Fruit fly (Drosophila melanogaster) whole organism, embryonic: ENCODE measurements around the gene Targ3.
A peak's percentile ranks its signal among the peaks of the same experiment; 100 is the strongest.

Experiments used
- CG10979 ChIP-seq: fragments of 200-800 bp; sonication (Bioruptor generic); optimal IDR thresholded peaks from 2 replicates; lab custom pipeline; 2018; ENCODE audit warnings: missing biosample characterization, mild to moderate bottlenecking, missing genetic modification characterization, moderate library complexity
- CG11093 ChIP-seq: fragments of 200-800 bp; sonication (Bioruptor generic); IDR thresholded peaks from 3 replicates; pipeline ENCODE4 v1.3.6; 2022; ENCODE audit warnings: missing biosample characterization, missing genetic modification characterization
- CG12219 ChIP-seq: fragments of 200-800 bp; sonication (Bioruptor generic); optimal IDR thresholded peaks from 3 replicates; lab custom pipeline; 2018; ENCODE audit warnings: missing biosample characterization, mild to moderate bottlenecking, missing genetic modification characterization
- CG1233 ChIP-seq: fragments of 200-800 bp; sonication (Bioruptor generic); optimal IDR thresholded peaks from 4 replicates; lab custom pipeline; 2018; ENCODE audit warnings: missing biosample characterization, mild to moderate bottlenecking, missing genetic modification characterization
- CG12769 ChIP-seq: fragments of 200-800 bp; sonication (Bioruptor generic); optimal IDR thresholded peaks from 2 replicates; lab custom pipeline; 2019; ENCODE audit warnings: missing biosample characterization, mild to moderate bottlenecking, missing genetic modification characterization, moderate library complexity
- CG13296 ChIP-seq: fragments of 200-800 bp; sonication (Bioruptor generic); optimal IDR thresholded peaks from 3 replicates; lab custom pipeline; 2018; ENCODE audit warnings: missing biosample characterization, mild to moderate bottlenecking, missing genetic modification characterization
- CG14441 ChIP-seq: fragments of 200-800 bp; sonication (Bioruptor generic); IDR thresholded peaks from 2 replicates; pipeline ENCODE4 v1.3.6; 2022; ENCODE audit warnings: missing biosample characterization, missing genetic modification characterization
- CG2116 ChIP-seq: fragments of 200-800 bp; sonication (Bioruptor generic); optimal IDR thresholded peaks from 3 replicates; lab custom pipeline; 2018; ENCODE audit warnings: missing biosample characterization, mild to moderate bottlenecking, missing genetic modification characterization
- CG2199 ChIP-seq: fragments of 200-800 bp; sonication (Bioruptor generic); IDR thresholded peaks from 3 replicates; pipeline ENCODE4 v1.3.6; 2022; ENCODE audit warnings: missing biosample characterization, missing genetic modification characterization
- CG34376 ChIP-seq: fragments of 200-800 bp; sonication (Bioruptor generic); optimal IDR thresholded peaks from 2 replicates; lab custom pipeline; 2018; ENCODE audit warnings: missing biosample characterization, mild to moderate bottlenecking, missing genetic modification characterization
- CG42726 ChIP-seq: fragments of 200-800 bp; sonication (Bioruptor generic); IDR thresholded peaks from 2 replicates; pipeline ENCODE4 v1.3.6; 2022; ENCODE audit warnings: missing biosample characterization, missing genetic modification characterization; ENCODE audit not compliant: partially characterized antibody
- CG4404 ChIP-seq: fragments of 200-800 bp; sonication (Bioruptor generic); IDR thresholded peaks from 2 replicates; pipeline ENCODE4 v1.3.6; 2022; ENCODE audit warnings: missing biosample characterization, missing genetic modification characterization
- CG5953 ChIP-seq: fragments of 200-800 bp; sonication (Bioruptor generic); IDR thresholded peaks from 2 replicates; pipeline ENCODE4 v1.3.6; 2022; ENCODE audit warnings: missing biosample characterization, missing genetic modification characterization
- CG7987 ChIP-seq: fragments of 200-800 bp; sonication (Bioruptor generic); optimal IDR thresholded peaks from 2 replicates; lab custom pipeline; 2018; ENCODE audit warnings: missing biosample characterization, mild to moderate bottlenecking, missing genetic modification characterization, moderate library complexity
- CG8290 ChIP-seq, 3 experiments: fragments of 200-800 bp; sonication (Bioruptor generic); optimal IDR thresholded peaks; 2 replicates each; lab custom pipeline; 2016 to 2019; ENCODE audit warnings: missing biosample characterization in 3 of 3, missing genetic modification characterization in 3 of 3, mild to moderate bottlenecking in 2 of 3, moderate library complexity in 1 of 3
- CG8924 ChIP-seq: fragments of 200-800 bp; optimal IDR thresholded peaks from 3 replicates; lab custom pipeline; 2019; ENCODE audit warnings: missing biosample characterization, mild to moderate bottlenecking, missing genetic modification characterization, moderate library complexity
- CG9797 ChIP-seq: fragments of 200-800 bp; sonication (Bioruptor generic); optimal IDR thresholded peaks from 3 replicates; lab custom pipeline; 2018; ENCODE audit warnings: missing biosample characterization, mild to moderate bottlenecking, missing genetic modification characterization
- CkIIα-i1 ChIP-seq: fragments of 200-800 bp; sonication (Bioruptor generic); IDR thresholded peaks from 2 replicates; pipeline ENCODE4 v1.3.6; 2022; ENCODE audit warnings: missing biosample characterization, missing genetic modification characterization
- Doc3 ChIP-seq: fragments of 200-800 bp; sonication (Bioruptor generic); IDR thresholded peaks from 3 replicates; pipeline ENCODE4 v1.3.6; 2022; ENCODE audit warnings: missing biosample characterization, missing genetic modification characterization; ENCODE audit not compliant: partially characterized antibody
- HmgZ ChIP-seq: fragments of 200-800 bp; sonication (Bioruptor generic); optimal IDR thresholded peaks from 2 replicates; lab custom pipeline; 2018; ENCODE audit warnings: missing biosample characterization, mild to moderate bottlenecking, missing genetic modification characterization
- Jarid2 ChIP-seq: fragments of 200-800 bp; sonication (Bioruptor generic); optimal IDR thresholded peaks from 3 replicates; lab custom pipeline; 2017; ENCODE audit warnings: mild to moderate bottlenecking, missing biosample characterization, missing genetic modification reagents, missing genetic modification characterization
- Lhr ChIP-seq: fragments of 200-800 bp; sonication (Bioruptor generic); optimal IDR thresholded peaks from 3 replicates; lab custom pipeline; 2017; ENCODE audit warnings: mild to moderate bottlenecking, missing biosample characterization, missing genetic modification reagents, missing genetic modification characterization
- MBD-R2 ChIP-seq: fragments of 200-800 bp; sonication (Bioruptor generic); IDR thresholded peaks from 2 replicates; pipeline ENCODE4 v1.3.6; 2022; ENCODE audit warnings: missing biosample characterization, missing genetic modification characterization
- Mes4 ChIP-seq: fragments of 200-800 bp; sonication (Bioruptor generic); optimal IDR thresholded peaks from 2 replicates; lab custom pipeline; 2016; ENCODE audit warnings: missing biosample characterization, missing genetic modification characterization
- Rfx ChIP-seq: fragments of 200-800 bp; sonication (Bioruptor generic); IDR thresholded peaks from 2 replicates; pipeline ENCODE4 v1.3.6; 2022; ENCODE audit warnings: missing biosample characterization, missing genetic modification characterization
- TFAM ChIP-seq: fragments of 200-800 bp; sonication (Bioruptor generic); optimal IDR thresholded peaks from 2 replicates; lab custom pipeline; 2017; ENCODE audit warnings: missing biosample characterization, missing genetic modification characterization, inconsistent platforms
- Xrp1 ChIP-seq: fragments of 200-800 bp; sonication (Bioruptor generic); IDR thresholded peaks from 2 replicates; pipeline ENCODE4 v1.3.6; 2022; ENCODE audit warnings: missing biosample characterization, missing genetic modification characterization
- ara ChIP-seq: fragments of 200-800 bp; sonication (Bioruptor generic); IDR thresholded peaks from 2 replicates; pipeline ENCODE4 v1.3.6; 2022; ENCODE audit warnings: missing biosample characterization, missing genetic modification characterization
- ci ChIP-seq: fragments of 200-800 bp; sonication (Bioruptor generic); IDR thresholded peaks from 3 replicates; pipeline ENCODE4 v1.3.6; 2022; ENCODE audit warnings: missing biosample characterization, missing genetic modification characterization
- eyg ChIP-seq: fragments of 200-800 bp; sonication (Bioruptor generic); optimal IDR thresholded peaks from 3 replicates; lab custom pipeline; 2016; ENCODE audit warnings: missing biosample characterization, missing genetic modification characterization
- fd96Cb ChIP-seq: fragments of 200-800 bp; sonication (Bioruptor generic); optimal IDR thresholded peaks from 2 replicates; lab custom pipeline; 2018; ENCODE audit warnings: missing biosample characterization, mild to moderate bottlenecking, missing genetic modification characterization, moderate library complexity
- hbn ChIP-seq: fragments of 200-800 bp; sonication (Bioruptor generic); IDR thresholded peaks from 2 replicates; pipeline ENCODE4 v1.3.6; 2022; ENCODE audit warnings: missing biosample characterization, missing genetic modification characterization; ENCODE audit not compliant: partially characterized antibody
- insv ChIP-seq, 2 experiments: fragments of 200-800 bp; sonication (Bioruptor generic); optimal IDR thresholded peaks; 3 replicates each; lab custom pipeline; 2016 to 2018; ENCODE audit warnings: missing biosample characterization in 2 of 2, missing genetic modification characterization in 2 of 2
- inv ChIP-seq: fragments of 200-800 bp; sonication (Bioruptor generic); IDR thresholded peaks from 2 replicates; pipeline ENCODE4 v1.3.6; 2022; ENCODE audit warnings: missing biosample characterization, missing genetic modification characterization; ENCODE audit not compliant: partially characterized antibody
- jigr1 ChIP-seq: fragments of 200-800 bp; sonication (Bioruptor generic); IDR thresholded peaks from 3 replicates; pipeline ENCODE4 v1.3.6; 2022; ENCODE audit warnings: missing biosample characterization, missing genetic modification characterization
- lbe ChIP-seq: fragments of 200-800 bp; sonication (Bioruptor generic); optimal IDR thresholded peaks from 2 replicates; lab custom pipeline; 2016; ENCODE audit warnings: missing biosample characterization, mild to moderate bottlenecking, missing genetic modification characterization
- mld ChIP-seq: fragments of 200-800 bp; sonication (Bioruptor generic); IDR thresholded peaks from 3 replicates; pipeline ENCODE4 v1.3.6; 2022; ENCODE audit warnings: missing biosample characterization, missing genetic modification characterization; ENCODE audit not compliant: partially characterized antibody
- nerfin-2 ChIP-seq: fragments of 200-800 bp; sonication (Bioruptor generic); IDR thresholded peaks from 2 replicates; pipeline ENCODE4 v1.3.6; 2022; ENCODE audit warnings: missing biosample characterization, missing genetic modification characterization; ENCODE audit not compliant: partially characterized antibody
- pzg ChIP-seq: fragments of 200-800 bp; sonication (Bioruptor generic); optimal IDR thresholded peaks from 3 replicates; lab custom pipeline; 2018; ENCODE audit warnings: missing biosample characterization, mild to moderate bottlenecking, missing genetic modification characterization, moderate library complexity
- row ChIP-seq: fragments of 200-800 bp; sonication (Bioruptor generic); IDR thresholded peaks from 3 replicates; pipeline ENCODE4 v1.3.6; 2022; ENCODE audit warnings: missing biosample characterization, missing genetic modification characterization
- run ChIP-seq: fragments of 200-800 bp; sonication (Bioruptor generic); optimal IDR thresholded peaks from 3 replicates; lab custom pipeline; 2018; ENCODE audit warnings: missing biosample characterization, mild to moderate bottlenecking, missing genetic modification characterization
- schlank ChIP-seq: fragments of 200-800 bp; sonication (Bioruptor generic); optimal IDR thresholded peaks from 2 replicates; lab custom pipeline; 2018; ENCODE audit warnings: missing biosample characterization, mild to moderate bottlenecking, missing genetic modification characterization
- stwl ChIP-seq: fragments of 200-800 bp; sonication (Bioruptor generic); optimal IDR thresholded peaks from 3 replicates; lab custom pipeline; 2018; ENCODE audit warnings: missing biosample characterization, mild to moderate bottlenecking, missing genetic modification characterization, moderate library complexity
- sug ChIP-seq: fragments of 200-800 bp; optimal IDR thresholded peaks from 2 replicates; lab custom pipeline; 2019; ENCODE audit warnings: missing biosample characterization, mild to moderate bottlenecking, missing genetic modification characterization, moderate library complexity
- wek ChIP-seq: fragments of 200-800 bp; sonication (Bioruptor generic); optimal IDR thresholded peaks from 3 replicates; lab custom pipeline; 2018; ENCODE audit warnings: missing biosample characterization, mild to moderate bottlenecking, missing genetic modification characterization, moderate library complexity
- wor ChIP-seq: fragments of 200-800 bp; sonication (Bioruptor generic); IDR thresholded peaks from 2 replicates; pipeline ENCODE4 v1.3.6; 2022; ENCODE audit warnings: missing biosample characterization, missing genetic modification characterization
- zen ChIP-seq: fragments of 200-800 bp; sonication (Bioruptor generic); optimal IDR thresholded peaks from 3 replicates; lab custom pipeline; 2018; ENCODE audit warnings: missing biosample characterization, mild to moderate bottlenecking, missing genetic modification characterization, moderate library complexity

The Targ3 gene

DNA sequence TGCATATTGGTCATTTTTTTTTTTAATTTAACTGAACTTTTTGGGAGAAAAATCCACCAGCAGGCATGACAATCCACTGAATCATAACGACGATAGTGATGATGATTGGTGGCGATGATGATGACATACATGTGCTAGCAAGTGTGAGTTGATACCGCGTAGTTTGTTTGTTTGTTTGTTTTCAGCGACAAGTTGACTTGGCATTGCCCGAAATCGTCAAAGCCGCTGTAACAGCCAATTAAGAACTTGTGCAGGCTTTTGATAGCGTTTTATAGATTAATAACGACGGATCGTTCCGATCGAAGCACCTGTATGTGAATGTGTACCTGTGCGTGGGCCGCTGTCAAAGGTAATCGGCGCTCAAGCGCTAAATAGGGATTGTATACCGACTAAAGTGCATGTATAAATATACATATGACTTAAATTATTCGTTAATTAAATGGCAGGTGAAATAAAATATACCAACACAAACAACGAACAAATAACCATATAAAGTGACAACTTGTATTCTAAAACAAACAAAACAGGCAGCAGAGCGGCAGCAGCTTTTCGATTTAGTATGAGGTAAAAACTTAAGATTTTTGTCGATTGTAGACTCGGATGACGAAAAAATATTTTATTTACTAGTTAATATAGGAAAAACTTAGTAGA lies 4.7 kb downstream of the Targ3 start (continued):
- TF ChIP-seq HmgZ (tag; lab: Kevin White, UChicago) (peak; percentile 5), zen (tag; lab: Kevin White, UChicago) (no peak), CkIIα-i1 (GFP tag; lab: Robert Waterston, UW) (no peak), CG13296 (GFP tag; lab: Kevin White, UChicago) (peak; percentile 42), insv (GFP tag; optimal IDR thresholded peaks at IDR 0.05; lab: Kevin White, UChicago) (no peak), Xrp1 (peak; percentile 18; the same call in 1 of the 2 replicates), CG14441 (0 out of 2 replicates have a peak, but pooled peaks have one; percentile 20), CG7987 (peak; percentile 19), wor (no peak), inv (GFP tag; lab: Robert Waterston, UW) (no peak), Lhr (GFP tag; lab: Kevin White, UChicago) (no peak), CG1233 (GFP tag; lab: Kevin White, UChicago) (peak; percentile 2), wek (GFP tag; lab: Kevin White, UChicago) (peak; percentile 53), row (GFP tag; lab: Robert Waterston, UW) (peak; percentile 24; the same call in 1 of the 3 replicates), lbe (GFP tag; lab: Kevin White, UChicago) (no peak), Rfx (GFP tag; lab: Robert Waterston, UW) (peak; percentile 27; the same call in 1 of the 2 replicates), Doc3 (GFP tag; lab: Robert Waterston, UW) (no peak), eyg (GFP tag; lab: Kevin White, UChicago) (no peak), MBD-R2 (GFP tag; lab: Robert Waterston, UW) (no peak), fd96Cb (tag; lab: Kevin White, UChicago) (no peak), CG8290 (GFP tag; optimal IDR thresholded peaks at IDR 0.05; lab: Kevin White, UChicago) (no peak), CG8290 (tag; optimal IDR thresholded peaks at IDR 0.05; lab: Kevin White, UChicago) (peak in 1 of 2 experiments; percentile 54), stwl (tag; lab: Kevin White, UChicago) (no peak), CG42726 (GFP tag; lab: Robert Waterston, UW) (no peak), jigr1 (no peak), ci (0 out of 3 replicates have a peak, but pooled peaks have one; percentile 21)
- TF ChIP-seq, all 482 proteins: peak for 35

- TF ChIP-seq CG2116 (peak; percentile 7), mld (no peak), CG2199 (GFP tag; lab: Robert Waterston, UW) (peak; percentile 91), CG4404 (GFP tag; lab: Robert Waterston, UW) (no peak), hbn (GFP tag; lab: Robert Waterston, UW) (no peak), CG5953 (no peak), CG8924 (tag; lab: Kevin White, UChicago) (no peak), schlank (tag; lab: Kevin White, UChicago) (no peak), CG34376 (peak; percentile 59), stwl (tag; lab: Kevin White, UChicago) (peak; percentile 36), CG12219 (GFP tag; lab: Kevin White, UChicago) (no peak), CG12769 (peak; percentile 7), CG11093 (no peak), CG9797 (GFP tag; lab: Kevin White, UChicago) (no peak), pzg (GFP tag; lab: Kevin White, UChicago) (peak; percentile 7), sug (peak; percentile 6), TFAM (no peak), nerfin-2 (GFP tag; lab: Robert Waterston, UW) (no peak), run (no peak), Mes4 (GFP tag; lab: Kevin White, UChicago) (no peak), Jarid2 (GFP tag; lab: Kevin White, UChicago) (no peak), CG10979 (tag; lab: Kevin White, UChicago) (no peak), ara (GFP tag; lab: Robert Waterston, UW) (no peak)
Measured at dm6 chr3L:21202029-21202776, 5.6 kb downstream of the Targ3 start.
